Worm (Caenorhabditis elegans): ENCODE measurements around the gene T10D4.11.
"Not testable (repeated sequence)": the region's sequence is repeated elsewhere in the genome, so short reads cannot be mapped to it uniquely, and the experiment has no call there.

Gene T10D4.11

ce11 chrII:3195739-3196138, 46.3 kb upstream of the T10D4.11 start:
- TF ChIP-seq fkh-4 (tag; optimal IDR thresholded peaks at IDR 0.05; ENCODE audit: borderline replicate concordance) (no peak), ztf-4 (tag; optimal IDR thresholded peaks at IDR 0.05) (no peak), ceh-82 (tag; optimal IDR thresholded peaks at IDR 0.05) (no peak), elt-3 (tag; optimal IDR thresholded peaks at IDR 0.05) (no peak), C04F5.9 (tag; optimal IDR thresholded peaks at IDR 0.05) (no peak), lin-14 (GFP tag; optimal IDR thresholded peaks at IDR 0.05) (no peak), fos-1 (tag; optimal IDR thresholded peaks at IDR 0.05) (no peak), nhr-20 (tag; optimal IDR thresholded peaks at IDR 0.05) (no peak), nhr-84 (tag; optimal IDR thresholded peaks at IDR 0.05) (no peak), egl-27 (tag; optimal IDR thresholded peaks at IDR 0.05) (no peak), rnt-1 (tag; optimal IDR thresholded peaks at IDR 0.05) (no peak), nhr-90 (tag; optimal IDR thresholded peaks at IDR 0.05; ENCODE audit: poor library complexity) (no peak), lin-35 (GFP tag; optimal IDR thresholded peaks at IDR 0.05) (no peak), blmp-1 (tag; optimal IDR thresholded peaks at IDR 0.05) (no peak), fkh-10 (GFP tag; optimal IDR thresholded peaks at IDR 0.05) (no peak)

ce11 chrII:3191544-3191943, 42.1 kb upstream of the T10D4.11 start, which contains the start of gene Y27F2A.9:
Gene Y27F2A.9 (minus strand): TSS chrII:3191644.
- not testable (repeated sequence) for TF ChIP-seq F16B12.6 (tag; optimal IDR thresholded peaks at IDR 0.05); unc-30 (tag; optimal IDR thresholded peaks at IDR 0.05); efl-1 (optimal IDR thresholded peaks at IDR 0.05); efl-1 (GFP tag; optimal IDR thresholded peaks at IDR 0.05 in 1 of 2)

- not testable (repeated sequence) for TF ChIP-seq isw-1 (GFP tag; IDR thresholded peaks at IDR 0.05); unc-30 (tag; optimal IDR thresholded peaks at IDR 0.05); ets-5 (GFP tag; IDR thresholded peaks at IDR 0.05)
These were observed 39.6 kb upstream of the T10D4.11 start, which contains the start of gene Y27F2A.11 for ce11 chrII:3189038-3189437. Gene Y27F2A.11 (plus strand): TSS chrII:3189338.

ce11 chrII:3185848-3186247, 36.4 kb upstream of the T10D4.11 start:
- TF ChIP-seq lsy-2 (tag; optimal IDR thresholded peaks at IDR 0.05), result no peak
- TF ChIP-seq elt-3 (tag; optimal IDR thresholded peaks at IDR 0.05), result no peak

ce11 chrII:3184858-3185257, 35.4 kb upstream of the T10D4.11 start, which contains the start of gene sri-78:
Gene sri-78 (plus strand): TSS chrII:3185158.
- not testable (repeated sequence) for TF ChIP-seq mdl-1 (tag; optimal IDR thresholded peaks at IDR 0.05); sup-37 (GFP tag; optimal IDR thresholded peaks at IDR 0.05); nhr-19 (GFP tag; conservative IDR thresholded peaks at IDR 0.05)

ce11 chrII:3183300-3183840, 33.9 kb upstream of the T10D4.11 start, which contains the start of the genes Y27F2A.6 and Y27F2A.8:
Gene Y27F2A.6 (minus strand): TSS chrII:3183400.
Gene Y27F2A.8 (plus strand): TSS chrII:3183790.
- TF ChIP-seq ceh-90 (tag; optimal IDR thresholded peaks at IDR 0.05); ets-5 (GFP tag; IDR thresholded peaks at IDR 0.05); aha-1 (tag; optimal IDR thresholded peaks at IDR 0.05): not testable (repeated sequence)

- TF ChIP-seq vab-15 (tag; optimal IDR thresholded peaks at IDR 0.05); xbp-1 (tag; optimal IDR thresholded peaks at IDR 0.05); hpl-2 (GFP tag; optimal IDR thresholded peaks at IDR 0.05): not testable (repeated sequence)
These were observed 28.2 kb upstream of the T10D4.11 start, which contains the start of gene sri-40 for ce11 chrII:3177663-3178062. Gene sri-40 (plus strand): TSS chrII:3177963.

Data from whole organism, L1 larva.